Fruit fly (Drosophila melanogaster) whole organism, embryonic: ENCODE data around the gene Sgs1.

ENCODE experiments used
- Awh ChIP-seq: fragments of 200-800 bp; sonication (Bioruptor generic); IDR thresholded peaks from 2 replicates; pipeline ENCODE4, ENCODE4 v1.3.6; 2022; ENCODE audit warnings: missing biosample characterization, missing genetic modification characterization
- CG10321 ChIP-seq: fragments of 200-800 bp; sonication (Bioruptor generic); IDR thresholded peaks from 2 replicates; pipeline ENCODE4 v1.3.6; 2022; ENCODE audit warnings: missing biosample characterization, missing genetic modification characterization
- CG10462 ChIP-seq: fragments of 200-800 bp; sonication (Bioruptor generic); optimal IDR thresholded peaks from 2 replicates; lab custom pipeline; 2016; ENCODE audit warnings: missing biosample characterization, missing genetic modification characterization
- CG12155 ChIP-seq: fragments of 200-800 bp; sonication (Bioruptor generic); optimal IDR thresholded peaks from 3 replicates; lab custom pipeline; 2016; ENCODE audit warnings: missing biosample characterization, missing genetic modification characterization
- CG12219 ChIP-seq: fragments of 200-800 bp; sonication (Bioruptor generic); optimal IDR thresholded peaks from 3 replicates; lab custom pipeline; 2018; ENCODE audit warnings: missing biosample characterization, mild to moderate bottlenecking, missing genetic modification characterization
- CG13775 ChIP-seq: fragments of 200-800 bp; sonication (Bioruptor generic); optimal IDR thresholded peaks from 3 replicates; lab custom pipeline; 2017; ENCODE audit warnings: missing biosample characterization, mild to moderate bottlenecking, missing genetic modification characterization
- CG14667 ChIP-seq: fragments of 200-800 bp; sonication (Bioruptor generic); IDR thresholded peaks from 2 replicates; pipeline ENCODE4 v1.3.6; 2022; ENCODE audit warnings: missing biosample characterization, missing genetic modification characterization
- CG15514 ChIP-seq: fragments of 200-800 bp; sonication (Bioruptor generic); optimal IDR thresholded peaks from 3 replicates; lab custom pipeline; 2017; ENCODE audit warnings: missing biosample characterization, missing genetic modification characterization, mild to moderate bottlenecking, moderate library complexity, missing genetic modification reagents
- CG1602 ChIP-seq: fragments of 200-800 bp; sonication (Bioruptor generic); optimal IDR thresholded peaks from 3 replicates; lab custom pipeline; 2016; ENCODE audit warnings: missing biosample characterization, missing genetic modification characterization
- CG17612 ChIP-seq: fragments of 200-800 bp; sonication (Bioruptor generic); IDR thresholded peaks from 2 replicates; pipeline ENCODE4 v1.3.6; 2022; ENCODE audit warnings: missing biosample characterization, missing genetic modification characterization
- CG18011 ChIP-seq: fragments of 200-800 bp; sonication (Bioruptor generic); optimal IDR thresholded peaks from 2 replicates; lab custom pipeline; 2017; ENCODE audit warnings: missing biosample characterization, missing genetic modification characterization, mild to moderate bottlenecking, moderate library complexity, missing genotype
- CG18476 ChIP-seq: fragments of 200-800 bp; sonication (Bioruptor generic); optimal IDR thresholded peaks from 2 replicates; lab custom pipeline; 2016; ENCODE audit warnings: missing biosample characterization, mild to moderate bottlenecking, missing genetic modification characterization
- CG2129 ChIP-seq: fragments of 200-800 bp; sonication (Bioruptor generic); IDR thresholded peaks from 2 replicates; pipeline ENCODE4 v1.3.6; 2022; ENCODE audit warnings: missing biosample characterization, missing genetic modification characterization; ENCODE audit not compliant: partially characterized antibody
- CG3065 ChIP-seq: fragments of 200-800 bp; sonication (Bioruptor generic); optimal IDR thresholded peaks from 2 replicates; lab custom pipeline; 2016; ENCODE audit warnings: missing biosample characterization, missing genetic modification characterization
- CG32532 ChIP-seq: fragments of 200-800 bp; sonication (Bioruptor generic); IDR thresholded peaks from 2 replicates; pipeline ENCODE4 v1.3.6; 2022; ENCODE audit warnings: missing biosample characterization, missing genetic modification characterization
- CG32772 ChIP-seq: fragments of 200-800 bp; sonication (Bioruptor generic); IDR thresholded peaks from 2 replicates; pipeline ENCODE4 v1.3.6; 2022; ENCODE audit warnings: missing biosample characterization, missing genetic modification characterization
- CG34376 ChIP-seq: fragments of 200-800 bp; sonication (Bioruptor generic); optimal IDR thresholded peaks from 2 replicates; lab custom pipeline; 2018; ENCODE audit warnings: missing biosample characterization, mild to moderate bottlenecking, missing genetic modification characterization
- CG34422 ChIP-seq: fragments of 200-800 bp; sonication (Bioruptor generic); IDR thresholded peaks from 3 replicates; pipeline ENCODE4 v1.3.6; 2022; ENCODE audit warnings: missing biosample characterization, missing genetic modification characterization
- CG6854 ChIP-seq: fragments of 200-800 bp; sonication (Bioruptor generic); optimal IDR thresholded peaks from 3 replicates; lab custom pipeline; 2017; ENCODE audit warnings: missing biosample characterization, mild to moderate bottlenecking, missing genetic modification characterization
- CG8290 ChIP-seq, 3 experiments: fragments of 200-800 bp; sonication (Bioruptor generic); optimal IDR thresholded peaks; 2 replicates each; lab custom pipeline; 2016 to 2019; ENCODE audit warnings: missing biosample characterization in 3 of 3, missing genetic modification characterization in 3 of 3, mild to moderate bottlenecking in 2 of 3, moderate library complexity in 1 of 3
- CG9215 ChIP-seq: fragments of 200-800 bp; sonication (Bioruptor generic); IDR thresholded peaks from 2 replicates; pipeline ENCODE4 v1.3.6; 2022; ENCODE audit warnings: missing biosample characterization, missing genetic modification characterization
- CTCF ChIP-seq: fragments of 200-800 bp; sonication (Bioruptor generic); optimal IDR thresholded peaks from 2 replicates; lab custom pipeline; 2017; ENCODE audit warnings: missing biosample characterization, mild to moderate bottlenecking, missing genetic modification characterization, moderate library complexity
- Fer3 ChIP-seq: fragments of 200-800 bp; sonication (Bioruptor generic); optimal IDR thresholded peaks from 2 replicates; lab custom pipeline; 2018; ENCODE audit warnings: missing biosample characterization, mild to moderate bottlenecking, missing genetic modification characterization, moderate library complexity
- H15 ChIP-seq: fragments of 200-800 bp; sonication (Bioruptor generic); IDR thresholded peaks from 3 replicates; pipeline ENCODE4 v1.3.6; 2022; ENCODE audit warnings: missing biosample characterization, missing genetic modification characterization
- HLH4C ChIP-seq: fragments of 200-800 bp; sonication (Bioruptor generic); IDR thresholded peaks from 3 replicates; pipeline ENCODE4 v1.3.6; 2022; ENCODE audit warnings: missing biosample characterization, missing genetic modification characterization; ENCODE audit not compliant: partially characterized antibody
- HmgD ChIP-seq: fragments of 200-800 bp; sonication (Bioruptor generic); optimal IDR thresholded peaks from 3 replicates; lab custom pipeline; 2016; ENCODE audit warnings: missing biosample characterization, missing genetic modification characterization
- HmgZ ChIP-seq: fragments of 200-800 bp; sonication (Bioruptor generic); optimal IDR thresholded peaks from 2 replicates; lab custom pipeline; 2018; ENCODE audit warnings: missing biosample characterization, mild to moderate bottlenecking, missing genetic modification characterization
- Hr78 ChIP-seq, 2 experiments: fragments of 200-800 bp in 1 of 2; fragments of >200 bp in 1 of 2; sonication (Bioruptor generic) in 1 of 2; optimal IDR thresholded peaks; 2 replicates each; lab custom pipeline; 2017 to 2019; ENCODE audit warnings: missing biosample characterization in 2 of 2, missing genetic modification characterization in 2 of 2, mild to moderate bottlenecking in 1 of 2, moderate library complexity in 1 of 2
- Lim3 ChIP-seq: fragments of 200-800 bp; sonication (Bioruptor generic); IDR thresholded peaks from 2 replicates; pipeline ENCODE4 v1.3.6; 2022; ENCODE audit warnings: missing biosample characterization, missing genetic modification characterization
- MBD-R2 ChIP-seq: fragments of 200-800 bp; sonication (Bioruptor generic); IDR thresholded peaks from 2 replicates; pipeline ENCODE4 v1.3.6; 2022; ENCODE audit warnings: missing biosample characterization, missing genetic modification characterization
- Mad ChIP-seq: fragments of 200-800 bp; sonication (Bioruptor generic); optimal IDR thresholded peaks from 2 replicates; lab custom pipeline; 2016; ENCODE audit warnings: missing biosample characterization, missing genetic modification characterization
- Meics ChIP-seq: fragments of 200-800 bp; sonication (Bioruptor generic); optimal IDR thresholded peaks from 2 replicates; lab custom pipeline; 2017; ENCODE audit warnings: missing biosample characterization, mild to moderate bottlenecking, missing genetic modification characterization
- Pdp1 ChIP-seq, 2 experiments: fragments of 200-800 bp; sonication (Bioruptor generic); optimal IDR thresholded peaks; 3 replicates each; lab custom pipeline; 2016; ENCODE audit warnings: missing biosample characterization in 2 of 2, missing genetic modification characterization in 2 of 2, mild to moderate bottlenecking in 1 of 2, moderate library complexity in 1 of 2
- Poxn ChIP-seq: fragments of 200-800 bp; sonication (Bioruptor generic); IDR thresholded peaks from 2 replicates; pipeline ENCODE4 v1.3.6; 2022; ENCODE audit warnings: missing biosample characterization, missing genetic modification characterization
- Spps ChIP-seq: fragments of 200-800 bp; sonication (Bioruptor generic); optimal IDR thresholded peaks from 2 replicates; lab custom pipeline; 2018; ENCODE audit warnings: missing biosample characterization, mild to moderate bottlenecking, missing genetic modification characterization
- Sry-δ ChIP-seq: fragments of 200-800 bp; sonication (Bioruptor generic); optimal IDR thresholded peaks from 2 replicates; lab custom pipeline; 2016; ENCODE audit warnings: missing biosample characterization, missing genetic modification characterization
- Usf ChIP-seq: fragments of 200-800 bp; sonication (Bioruptor generic); optimal IDR thresholded peaks from 2 replicates; lab custom pipeline; 2017; ENCODE audit warnings: missing genotype, missing biosample characterization, missing genetic modification characterization
- bab2 ChIP-seq: fragments of 200-800 bp; sonication (Bioruptor generic); optimal IDR thresholded peaks from 2 replicates; lab custom pipeline; 2016; ENCODE audit warnings: missing biosample characterization, missing genetic modification characterization
- btn ChIP-seq: fragments of 200-800 bp; sonication (Bioruptor generic); optimal IDR thresholded peaks from 2 replicates; lab custom pipeline; 2016; ENCODE audit warnings: missing biosample characterization, missing genetic modification characterization
- chif ChIP-seq, 2 experiments: fragments of 200-800 bp; sonication (Bioruptor generic); optimal IDR thresholded peaks; 3 replicates each; lab custom pipeline; 2016; ENCODE audit warnings: missing biosample characterization in 2 of 2, missing genetic modification characterization in 2 of 2
- dati ChIP-seq: fragments of 200-800 bp; sonication (Bioruptor generic); IDR thresholded peaks from 2 replicates; pipeline ENCODE4 v1.3.6; 2022; ENCODE audit warnings: missing biosample characterization, missing genetic modification characterization
- hkb ChIP-seq, 2 experiments: fragments of 200-800 bp in 1 of 2; fragments of >200 bp in 1 of 2; sonication (Bioruptor generic) in 1 of 2; IDR thresholded peaks in 1 of 2; optimal IDR thresholded peaks in 1 of 2; 2 replicates each; pipeline versions ENCODE4 v1.3.6 to Lab custom; 2017 to 2022; ENCODE audit warnings: missing biosample characterization in 1 of 2, missing genetic modification characterization in 1 of 2
- ken ChIP-seq: fragments of 200-800 bp; sonication (Bioruptor generic); IDR thresholded peaks from 3 replicates; pipeline ENCODE4 v1.3.6; 2022; ENCODE audit warnings: missing biosample characterization, missing genetic modification characterization
- klu ChIP-seq: fragments of 200-800 bp; sonication (Bioruptor generic); IDR thresholded peaks from 2 replicates; pipeline ENCODE4 v1.3.6; 2022; ENCODE audit warnings: missing biosample characterization, missing genetic modification characterization
- kni ChIP-seq: fragments of 200-800 bp; sonication (Bioruptor generic); optimal IDR thresholded peaks from 3 replicates; lab custom pipeline; 2017; ENCODE audit warnings: mild to moderate bottlenecking, missing biosample characterization, missing genetic modification reagents, missing genetic modification characterization
- run ChIP-seq: fragments of 200-800 bp; sonication (Bioruptor generic); optimal IDR thresholded peaks from 3 replicates; lab custom pipeline; 2018; ENCODE audit warnings: missing biosample characterization, mild to moderate bottlenecking, missing genetic modification characterization
- twi ChIP-seq: fragments of 200-800 bp; optimal IDR thresholded peaks from 2 replicates; lab custom pipeline; 2019; ENCODE audit warnings: missing biosample characterization, mild to moderate bottlenecking, missing genetic modification characterization, moderate library complexity
- tx ChIP-seq: fragments of 200-800 bp; sonication (Bioruptor generic); optimal IDR thresholded peaks from 2 replicates; lab custom pipeline; 2016; ENCODE audit warnings: missing biosample characterization, missing genetic modification characterization
- unc-4 ChIP-seq: fragments of 200-800 bp; sonication (Bioruptor generic); IDR thresholded peaks from 2 replicates; pipeline ENCODE4 v1.3.6; 2022; ENCODE audit warnings: missing biosample characterization, missing genetic modification characterization; ENCODE audit not compliant: partially characterized antibody
- zen2 ChIP-seq: fragments of 200-800 bp; sonication (Bioruptor generic); IDR thresholded peaks from 3 replicates; pipeline ENCODE4 v1.3.6; 2022; ENCODE audit warnings: missing biosample characterization, missing genetic modification characterization; ENCODE audit not compliant: partially characterized antibody

The Sgs1 gene

dm6 chr2L:4945300-4945699, 8.1 kb downstream of the Sgs1 start, which contains the start of the genes mRpL24 and betaggt-I (continued):
- TF ChIP-seq Awh (GFP tag; lab: Robert Waterston, UW) (peak; percentile 98), Pdp1 (GFP tag; optimal IDR thresholded peaks at IDR 0.05; lab: Kevin White, UChicago) (peak; percentile 72 to 88), chif (GFP tag; optimal IDR thresholded peaks at IDR 0.05; lab: Kevin White, UChicago) (peak; percentile 82 to 87), MBD-R2 (GFP tag; lab: Robert Waterston, UW) (peak; percentile 99), ken (GFP tag; lab: Robert Waterston, UW) (peak; percentile 97), Poxn (GFP tag; lab: Robert Waterston, UW) (peak; percentile 86), Lim3 (GFP tag; lab: Robert Waterston, UW) (peak; percentile 75; the same call in 1 of the 2 replicates), CG32772 (GFP tag; lab: Robert Waterston, UW) (peak; percentile 96), CG32532 (GFP tag; lab: Robert Waterston, UW) (peak; percentile 97), H15 (GFP tag; lab: Robert Waterston, UW) (peak; percentile 96), Meics (GFP tag; lab: Kevin White, UChicago) (peak; percentile 96), bab2 (GFP tag; lab: Kevin White, UChicago) (peak; percentile 72), CG13775 (GFP tag; lab: Kevin White, UChicago) (peak; percentile 97), Usf (GFP tag; lab: Kevin White, UChicago) (peak; percentile 91), hkb (optimal IDR thresholded peaks at IDR 0.05; lab: Kevin White, UChicago) (no peak), hkb (GFP tag; IDR thresholded peaks at IDR 0.05; lab: Robert Waterston, UW) (peak; percentile 97), Sry-δ (GFP tag; lab: Kevin White, UChicago) (peak; percentile 33), HLH4C (GFP tag; lab: Robert Waterston, UW) (no peak), run (tag; lab: Kevin White, UChicago) (peak; percentile 88), CG3065 (GFP tag; lab: Kevin White, UChicago) (peak; percentile 90), klu (GFP tag; lab: Robert Waterston, UW) (peak; percentile 90), Spps (tag; lab: Kevin White, UChicago) (peak; percentile 94), zen2 (no peak), CG2129 (no peak), kni (GFP tag; lab: Kevin White, UChicago) (no peak), CG10462 (GFP tag; lab: Kevin White, UChicago) (peak; percentile 91), Mad (peak; percentile 90), CG34376 (GFP tag; lab: Kevin White, UChicago) (peak; percentile 91), dati (GFP tag; lab: Robert Waterston, UW) (peak; percentile 79), CG12155 (GFP tag; lab: Kevin White, UChicago) (peak; percentile 94), unc-4 (GFP tag; lab: Robert Waterston, UW) (no peak), CG6854 (GFP tag; lab: Kevin White, UChicago) (peak; percentile 81), CG14667 (GFP tag; lab: Robert Waterston, UW) (peak; percentile 93), CG15514 (GFP tag; lab: Kevin White, UChicago) (peak; percentile 92), Fer3 (tag; lab: Kevin White, UChicago) (peak; percentile 98), CTCF (GFP tag; lab: Kevin White, UChicago) (no peak), btn (GFP tag; lab: Kevin White, UChicago) (no peak), CG18011 (GFP tag; lab: Kevin White, UChicago) (peak; percentile 85), HmgD (GFP tag; lab: Kevin White, UChicago) (no peak), tx (GFP tag; lab: Kevin White, UChicago) (peak; percentile 74), Hr78 (GFP tag; optimal IDR thresholded peaks at IDR 0.05; lab: Kevin White, UChicago) (no peak), twi (tag; lab: Kevin White, UChicago) (peak; percentile 93), CG18476 (peak; percentile 92), CG9215 (GFP tag; lab: Robert Waterston, UW) (peak; percentile 93), CG17612 (GFP tag; lab: Robert Waterston, UW) (peak; percentile 89), CG1602 (peak; percentile 96), HmgZ (tag; lab: Kevin White, UChicago) (peak; percentile 98), CG10321 (peak; percentile 81), CG8290 (GFP tag; optimal IDR thresholded peaks at IDR 0.05; lab: Kevin White, UChicago) (peak; percentile 84), CG8290 (tag; optimal IDR thresholded peaks at IDR 0.05; lab: Kevin White, UChicago) (peak; percentile 9 to 74), CG34422 (GFP tag; lab: Robert Waterston, UW) (peak; percentile 98), CG12219 (GFP tag; lab: Kevin White, UChicago) (peak; percentile 88)
